Fruit fly (Drosophila melanogaster): ENCODE data around the gene Sfmbt.

Sfmbt gene

DNA sequence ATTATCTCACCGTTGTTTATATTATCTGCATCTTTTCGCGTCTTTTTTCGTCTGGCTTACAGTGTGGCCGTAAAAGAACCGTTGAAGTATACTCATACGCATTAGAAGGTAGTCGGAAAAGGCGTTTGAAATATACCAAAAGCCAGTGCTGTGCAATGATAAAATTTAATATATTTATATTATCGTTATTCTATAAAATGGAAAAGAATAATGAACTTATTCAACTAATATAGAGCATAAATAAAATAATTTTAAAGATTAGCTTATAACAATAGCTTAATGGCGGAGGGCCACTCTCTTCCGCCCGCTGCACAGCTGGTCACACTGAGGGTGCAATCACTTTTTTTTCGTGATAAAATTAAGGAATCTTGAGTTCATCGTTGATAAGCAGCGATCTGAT is 15.3 kb upstream of the Sfmbt start, which contains the start of the genes CG16974 and Edem2 (continued):
- TF ChIP-seq CG32772 (GFP tag; IDR thresholded peaks at IDR 0.05) (peak; percentile 85), bigmax (GFP tag; optimal IDR thresholded peaks at IDR 0.05) (no peak), CG16813 (GFP tag; IDR thresholded peaks at IDR 0.05; ENCODE audit: partially characterized antibody) (no peak), Ptx1 (GFP tag; IDR thresholded peaks at IDR 0.05) (peak; percentile 88), CG10979 (tag; optimal IDR thresholded peaks at IDR 0.05) (peak; percentile 60), CG12155 (GFP tag; optimal IDR thresholded peaks at IDR 0.05) (peak; percentile 84), CG6254 (GFP tag; optimal IDR thresholded peaks at IDR 0.05) (no peak), lov (optimal IDR thresholded peaks at IDR 0.05) (no peak), lov (GFP tag; IDR thresholded peaks at IDR 0.05) (no peak), CG10462 (GFP tag; optimal IDR thresholded peaks at IDR 0.05) (peak; percentile 30), nerfin-2 (GFP tag; IDR thresholded peaks at IDR 0.05; ENCODE audit: partially characterized antibody) (no peak), CG11695 (GFP tag; IDR thresholded peaks at IDR 0.05) (peak; percentile 73), Fer1 (GFP tag; optimal IDR thresholded peaks at IDR 0.05) (peak; percentile 67), CG18764 (GFP tag; optimal IDR thresholded peaks at IDR 0.05) (peak; percentile 74), HmgZ (tag; optimal IDR thresholded peaks at IDR 0.05) (peak; percentile 62), Elba2 (GFP tag; optimal IDR thresholded peaks at IDR 0.05) (peak; percentile 22), abd-A (tag; optimal IDR thresholded peaks at IDR 0.05) (no peak), CG14667 (GFP tag; IDR thresholded peaks at IDR 0.05) (peak; percentile 56), CG9817 (tag; optimal IDR thresholded peaks at IDR 0.05) (peak; percentile 68), usp (GFP tag; optimal IDR thresholded peaks at IDR 0.05) (no peak), vvl (GFP tag; IDR thresholded peaks at IDR 0.05) (peak; percentile 86), Blimp-1 (GFP tag; optimal IDR thresholded peaks at IDR 0.05) (no peak), kah (GFP tag; optimal IDR thresholded peaks at IDR 0.05) (no peak), gcm (GFP tag; optimal IDR thresholded peaks at IDR 0.05) (no peak), Gug (GFP tag; IDR thresholded peaks at IDR 0.05) (peak; percentile 84), pnt (GFP tag; optimal IDR thresholded peaks at IDR 0.05) (peak; percentile 27), E2f2 (GFP tag; IDR thresholded peaks at IDR 0.05) (peak; percentile 52), Atf6 (GFP tag; IDR thresholded peaks at IDR 0.05) (peak; percentile 70; the same call in 1 of the 2 replicates), CG8388 (GFP tag; optimal IDR thresholded peaks at IDR 0.05) (no peak), Bdp1 (GFP tag; optimal IDR thresholded peaks at IDR 0.05) (peak; percentile 45), bcd (GFP tag; optimal IDR thresholded peaks at IDR 0.05) (peak; percentile 70), CG9932 (GFP tag; IDR thresholded peaks at IDR 0.05) (peak; percentile 83), CG43689 (GFP tag; IDR thresholded peaks at IDR 0.05) (no peak), tin (GFP tag; optimal IDR thresholded peaks at IDR 0.05) (peak; percentile 79), Mad (GFP tag; optimal IDR thresholded peaks at IDR 0.05) (peak; percentile 54), CG34224 (GFP tag; IDR thresholded peaks at IDR 0.05; ENCODE audit: partially characterized antibody) (no peak), CG9797 (GFP tag; optimal IDR thresholded peaks at IDR 0.05) (peak; percentile 96), Spps (tag; optimal IDR thresholded peaks at IDR 0.05) (peak; percentile 50), cad (GFP tag; optimal IDR thresholded peaks at IDR 0.05) (no peak), hbn (GFP tag; IDR thresholded peaks at IDR 0.05; ENCODE audit: partially characterized antibody) (no peak), CG34376 (GFP tag; optimal IDR thresholded peaks at IDR 0.05) (peak; percentile 44), ase (GFP tag; IDR thresholded peaks at IDR 0.05) (peak; percentile 48; the same call in 2 of the 3 replicates), nerfin-1 (tag; optimal IDR thresholded peaks at IDR 0.05) (no peak), Hey (tag; optimal IDR thresholded peaks at IDR 0.05) (no peak), Ets65A (GFP tag) (peak; percentile 91), Dfd (GFP tag; optimal IDR thresholded peaks at IDR 0.05) (no peak), MESR4 (GFP tag; optimal IDR thresholded peaks at IDR 0.05) (peak; percentile 71), BtbVII (GFP tag; optimal IDR thresholded peaks at IDR 0.05) (no peak), CG7372 (GFP tag; IDR thresholded peaks at IDR 0.05) (peak; percentile 44; the same call in 1 of the 2 replicates), CG7271 (tag; optimal IDR thresholded peaks at IDR 0.05) (peak; percentile 87), fu2 (GFP tag; optimal IDR thresholded peaks at IDR 0.05) (no peak), CG3065 (GFP tag; optimal IDR thresholded peaks at IDR 0.05) (peak; percentile 53)
